Worm (Caenorhabditis elegans): ENCODE measurements around the gene unc-112.

The unc-112 gene

DNA sequence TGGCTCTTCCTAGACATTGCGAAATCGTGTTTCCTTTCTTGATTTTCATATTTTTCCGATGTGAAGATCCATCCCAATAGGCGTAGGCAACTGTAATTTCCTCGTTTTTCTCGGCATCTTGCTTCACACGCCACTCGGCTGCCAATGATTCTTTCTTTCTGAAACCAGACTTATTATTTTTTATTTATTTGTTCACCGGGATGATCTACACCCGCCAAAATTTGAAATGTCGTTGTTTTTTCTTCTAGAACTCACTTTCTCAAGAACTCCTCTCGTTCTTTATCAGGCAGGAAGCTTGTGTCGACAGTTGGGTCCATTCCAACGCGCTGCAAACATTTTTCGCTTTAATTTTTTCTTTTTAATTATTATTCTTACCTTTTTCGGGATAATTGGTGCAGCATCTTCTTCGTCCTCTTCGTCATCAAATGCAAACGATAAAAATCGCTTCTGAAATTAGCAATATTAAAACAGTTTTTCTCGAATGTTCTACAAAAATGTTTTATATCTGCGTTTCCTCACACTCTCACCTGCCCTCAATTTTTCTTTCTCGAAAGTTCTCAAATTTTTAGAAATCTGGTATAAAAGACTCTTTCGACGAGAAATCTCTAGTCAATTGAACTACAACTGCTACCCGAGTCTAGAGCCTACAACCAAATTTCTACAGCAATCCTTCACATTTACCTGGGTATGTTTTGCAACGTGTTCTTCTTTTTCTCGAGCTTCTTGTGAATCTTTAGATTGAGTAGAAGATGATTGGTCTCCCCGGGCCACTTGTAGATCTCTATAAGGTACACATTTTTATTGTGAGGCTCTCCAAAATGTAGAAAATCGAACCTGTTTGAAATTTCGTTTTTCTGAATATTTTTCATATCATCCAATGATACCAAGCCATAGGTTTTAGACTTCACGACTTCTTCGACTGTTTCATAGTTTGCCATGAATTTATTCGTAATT lies 11.8 kb downstream of the unc-112 start, which contains the start of gene hsp-90:
TSS of gene hsp-90 (plus strand) at position 560 of the 954 bp plus-strand sequence.
- no peak for TF ChIP-seq ceh-43 (GFP tag; optimal IDR thresholded peaks at IDR 0.05)
- no peak for TF ChIP-seq lin-13 (tag; optimal IDR thresholded peaks at IDR 0.05)
- TF ChIP-seq mab-5 (tag; optimal IDR thresholded peaks at IDR 0.05): no peak
- TF ChIP-seq snpc-4 (tag; optimal IDR thresholded peaks at IDR 0.05): no peak
- no peak for TF ChIP-seq lin-32 (GFP tag; optimal IDR thresholded peaks at IDR 0.05)
- TF ChIP-seq tbx-8 (GFP tag; optimal IDR thresholded peaks at IDR 0.05): no peak
- TF ChIP-seq zip-8 (tag; optimal IDR thresholded peaks at IDR 0.05): no peak
- TF ChIP-seq blmp-1 (tag; optimal IDR thresholded peaks at IDR 0.05): no peak
- TF ChIP-seq lsy-2 (tag; optimal IDR thresholded peaks at IDR 0.05): no peak
- TF ChIP-seq mep-1 (tag; optimal IDR thresholded peaks at IDR 0.05): no peak
- no peak for TF ChIP-seq nhr-12 (tag; optimal IDR thresholded peaks at IDR 0.05)
- no peak for TF ChIP-seq ces-1 (GFP tag; optimal IDR thresholded peaks at IDR 0.05)
- no peak for TF ChIP-seq nhr-28 (tag; optimal IDR thresholded peaks at IDR 0.05)
- TF ChIP-seq M03D4.4 (tag; optimal IDR thresholded peaks at IDR 0.05): no peak
- TF ChIP-seq unc-39 (tag; optimal IDR thresholded peaks at IDR 0.05): no peak
- no peak for TF ChIP-seq cnd-1 (tag; optimal IDR thresholded peaks at IDR 0.05)
- TF ChIP-seq elt-1 (tag; optimal IDR thresholded peaks at IDR 0.05; ENCODE audit: borderline replicate concordance, insufficient read depth): no peak
- TF ChIP-seq elt-3 (tag; optimal IDR thresholded peaks at IDR 0.05): no peak
- TF ChIP-seq ceh-39 (tag; optimal IDR thresholded peaks at IDR 0.05): no peak

DNA sequence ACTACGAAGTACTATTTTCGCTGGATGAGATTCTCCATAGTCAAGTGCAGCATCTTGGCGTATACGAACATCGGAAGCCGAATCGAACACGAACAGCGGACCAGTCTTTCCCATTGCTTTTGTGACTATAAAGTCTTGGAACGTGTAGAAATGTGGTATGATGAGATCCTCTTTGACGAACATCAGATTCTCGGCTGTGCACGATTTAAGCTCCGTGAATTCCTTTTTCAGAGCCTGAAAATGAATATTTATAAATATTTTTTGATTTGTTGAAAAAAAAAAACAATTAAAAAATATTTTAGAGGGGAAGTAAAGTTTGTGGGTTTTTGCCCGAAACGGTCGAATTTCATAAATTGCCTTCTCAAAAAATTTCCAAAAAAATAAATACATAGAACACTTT lies 12.5 kb downstream of the unc-112 start:
- TF ChIP-seq sem-2 (GFP tag; optimal IDR thresholded peaks at IDR 0.05): no peak
- TF ChIP-seq ztf-11 (tag; optimal IDR thresholded peaks at IDR 0.05): no peak
- TF ChIP-seq mls-2 (tag; optimal IDR thresholded peaks at IDR 0.05): no peak
- no peak for TF ChIP-seq bed-3 (GFP tag; optimal IDR thresholded peaks at IDR 0.05)
- TF ChIP-seq ces-1 (GFP tag; optimal IDR thresholded peaks at IDR 0.05): no peak
- TF ChIP-seq lin-32 (GFP tag; optimal IDR thresholded peaks at IDR 0.05): no peak
- TF ChIP-seq mab-5 (tag; optimal IDR thresholded peaks at IDR 0.05): no peak
- TF ChIP-seq nhr-76 (tag; optimal IDR thresholded peaks at IDR 0.05): no peak
- TF ChIP-seq unc-62 (GFP tag; optimal IDR thresholded peaks at IDR 0.05): no peak
- no peak for TF ChIP-seq ceh-43 (GFP tag; optimal IDR thresholded peaks at IDR 0.05)
- TF ChIP-seq nhr-12 (tag; optimal IDR thresholded peaks at IDR 0.05): no peak
- TF ChIP-seq unc-120 (tag; optimal IDR thresholded peaks at IDR 0.05; ENCODE audit: poor library complexity, severe bottlenecking): no peak
- no peak for TF ChIP-seq nhr-237 (tag; optimal IDR thresholded peaks at IDR 0.05)

DNA sequence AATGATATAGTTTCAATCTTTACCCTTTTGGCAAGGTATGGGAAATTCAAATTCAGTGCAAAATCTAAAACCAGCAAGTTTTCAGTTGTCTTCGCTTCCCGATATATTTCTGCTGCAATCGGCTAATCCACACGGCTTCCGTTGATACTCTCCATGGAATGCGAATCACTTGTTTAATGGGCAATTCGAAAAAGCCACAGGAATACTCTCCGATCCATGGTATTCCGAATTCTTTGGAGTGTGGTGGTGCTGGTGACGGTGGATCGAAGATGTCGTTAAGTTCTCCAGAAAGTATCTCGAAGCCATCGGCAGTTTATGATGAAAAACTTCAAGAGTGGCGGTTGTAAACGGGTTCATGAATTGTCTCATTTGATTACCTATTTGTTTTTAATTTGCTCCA lies 13.2 kb downstream of the unc-112 start:
- no peak for TF ChIP-seq nhr-76 (tag; optimal IDR thresholded peaks at IDR 0.05)
- TF ChIP-seq nhr-237 (tag; optimal IDR thresholded peaks at IDR 0.05): no peak
- TF ChIP-seq sptf-1 (tag; optimal IDR thresholded peaks at IDR 0.05): no peak
- TF ChIP-seq ceh-83 (GFP tag; optimal IDR thresholded peaks at IDR 0.05): no peak
- no peak for TF ChIP-seq ceh-39 (tag; optimal IDR thresholded peaks at IDR 0.05)
- TF ChIP-seq elt-1 (tag; optimal IDR thresholded peaks at IDR 0.05; ENCODE audit: borderline replicate concordance, insufficient read depth): no peak
- TF ChIP-seq ces-1 (GFP tag; optimal IDR thresholded peaks at IDR 0.05): no peak
- TF ChIP-seq nhr-12 (tag; optimal IDR thresholded peaks at IDR 0.05): no peak
- no peak for TF ChIP-seq unc-39 (tag; optimal IDR thresholded peaks at IDR 0.05)
- no peak for TF ChIP-seq lsy-2 (tag; optimal IDR thresholded peaks at IDR 0.05)

DNA sequence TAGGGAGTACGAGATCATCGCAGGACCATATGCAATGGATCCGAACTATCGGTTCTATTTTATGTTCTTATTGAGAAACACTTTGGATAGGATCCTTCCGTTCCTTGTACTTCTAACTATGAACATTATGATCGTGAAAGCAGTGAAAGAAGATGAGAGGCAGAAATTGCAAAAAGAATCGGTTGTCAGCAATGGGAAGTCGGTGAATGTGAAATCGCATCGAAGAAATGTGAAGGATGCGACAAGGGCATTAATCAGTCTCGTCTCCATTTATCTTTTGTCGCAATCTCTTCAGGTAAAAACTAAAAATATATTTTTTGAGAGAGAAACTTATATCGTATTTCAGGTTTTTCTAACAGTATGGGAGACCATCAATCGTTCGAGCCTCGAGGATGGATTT lies 13.6 kb downstream of the unc-112 start:
- TF ChIP-seq elt-1 (tag; optimal IDR thresholded peaks at IDR 0.05; ENCODE audit: borderline replicate concordance, insufficient read depth) (no peak), pha-4 (tag; optimal IDR thresholded peaks at IDR 0.05) (no peak), ham-2 (GFP tag; optimal IDR thresholded peaks at IDR 0.05) (no peak), unc-62 (GFP tag; optimal IDR thresholded peaks at IDR 0.05) (no peak), ces-1 (GFP tag; optimal IDR thresholded peaks at IDR 0.05) (no peak), snpc-4 (tag; optimal IDR thresholded peaks at IDR 0.05) (no peak), nhr-28 (tag; optimal IDR thresholded peaks at IDR 0.05) (no peak), ceh-83 (GFP tag; optimal IDR thresholded peaks at IDR 0.05) (no peak), lin-32 (GFP tag; optimal IDR thresholded peaks at IDR 0.05) (no peak), ceh-43 (GFP tag; optimal IDR thresholded peaks at IDR 0.05) (no peak)
